Worm (Caenorhabditis elegans) whole organism, mixed stage, embryonic: ENCODE results near the gene srw-59.

Experiments
- bed-3 ChIP-seq: fragments of 200-800 bp; sonication (Bioruptor generic); optimal IDR thresholded peaks from 3 replicates; lab custom pipeline; 2018; ENCODE audit warnings: mild to moderate bottlenecking, missing genetic modification characterization, moderate library complexity, missing compliant biosample characterization
- drap-1 ChIP-seq: fragments of 200-800 bp; sonication (Bioruptor generic); optimal IDR thresholded peaks from 3 replicates; lab custom pipeline; 2018; ENCODE audit warnings: mild to moderate bottlenecking, missing genetic modification characterization, missing compliant biosample characterization
- lsy-2 ChIP-seq: fragments of 150-350 bp; optimal IDR thresholded peaks from 2 replicates; lab custom pipeline; 2014; ENCODE audit warnings: missing biosample characterization, missing genetic modification characterization
- nhr-12 ChIP-seq: fragments of 150-350 bp; optimal IDR thresholded peaks from 2 replicates; lab custom pipeline; 2014; ENCODE audit warnings: missing biosample characterization, missing genetic modification characterization
- nhr-237 ChIP-seq: fragments of 150-350 bp; optimal IDR thresholded peaks from 2 replicates; lab custom pipeline; 2014; ENCODE audit warnings: missing biosample characterization, missing genetic modification characterization
- nhr-28 ChIP-seq: fragments of 150-350 bp; optimal IDR thresholded peaks from 2 replicates; lab custom pipeline; 2014; ENCODE audit warnings: missing biosample characterization, missing genetic modification characterization
- nhr-76 ChIP-seq: sonication (generic microtip); optimal IDR thresholded peaks from 2 replicates; lab custom pipeline; 2017; ENCODE audit warnings: missing biosample characterization, missing genetic modification characterization
- tbx-8 ChIP-seq: fragments of 200-800 bp; sonication (Bioruptor generic); optimal IDR thresholded peaks from 2 replicates; lab custom pipeline; 2018; ENCODE audit warnings: mild to moderate bottlenecking, missing genetic modification characterization, moderate library complexity, missing compliant biosample characterization
- ztf-11 ChIP-seq: fragments of 150-350 bp; optimal IDR thresholded peaks from 2 replicates; lab custom pipeline; 2014; ENCODE audit warnings: missing biosample characterization, missing genetic modification characterization

DNA sequence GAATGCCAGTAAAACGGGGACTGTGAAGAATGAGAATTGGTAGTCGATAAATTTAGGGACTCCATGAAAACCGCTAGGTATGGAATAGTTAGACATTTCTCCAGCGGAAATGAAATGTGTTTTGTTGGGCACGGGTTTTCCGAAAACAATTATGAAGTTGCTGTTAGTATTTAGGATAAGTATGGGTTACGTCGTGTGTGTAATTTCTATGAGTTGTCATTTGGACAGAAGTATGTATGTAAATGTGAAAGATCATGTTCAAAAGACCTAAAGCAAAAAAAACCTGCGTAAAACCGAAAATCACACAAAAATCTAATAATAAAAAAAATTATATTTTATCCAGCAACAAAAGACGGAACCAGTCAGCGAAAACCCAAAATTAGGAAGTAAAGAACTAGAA is 21.7 kb upstream of the srw-59 start, which contains the start of gene sru-23:
- TF ChIP-seq tbx-8 (no peak), nhr-12 (tag; lab: Kevin White, UChicago) (no peak), nhr-76 (tag; lab: Kevin White, UChicago) (no peak), lsy-2 (tag; lab: Kevin White, UChicago) (no peak), bed-3 (GFP tag; lab: Kevin White, UChicago) (no peak), drap-1 (GFP tag; lab: Kevin White, UChicago) (no peak), nhr-28 (tag; lab: Kevin White, UChicago) (no peak), nhr-237 (no peak), ztf-11 (tag; lab: Kevin White, UChicago) (no peak)
